Worm (Caenorhabditis elegans): ENCODE measurements around the gene bre-5.

DNA sequence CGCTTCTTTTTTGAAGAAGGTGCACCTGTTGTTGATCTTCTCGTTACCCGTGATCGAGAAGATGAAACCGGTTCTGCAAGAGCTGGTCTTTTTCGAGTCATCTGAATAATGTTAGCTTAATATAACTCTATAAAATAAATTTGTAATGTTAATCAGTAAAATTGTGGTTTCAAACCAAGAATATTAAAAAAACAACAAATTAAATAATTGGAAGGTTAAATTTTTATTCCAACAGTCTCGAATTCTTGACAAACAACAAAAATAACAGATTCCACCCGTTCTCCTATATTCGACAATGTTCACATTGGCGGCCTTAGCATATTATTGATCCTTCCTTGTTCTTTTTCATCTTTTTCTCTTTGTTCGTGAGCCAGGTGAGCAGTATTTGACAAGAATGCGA, 41.1 kb upstream of the bre-5 start, which contains the start of gene mig-32:
- no peak for TF ChIP-seq nhr-76 (tag; optimal IDR thresholded peaks at IDR 0.05)
- no peak for TF ChIP-seq lin-13 (tag; optimal IDR thresholded peaks at IDR 0.05)
- TF ChIP-seq elt-3 (tag; optimal IDR thresholded peaks at IDR 0.05) = no peak

All from whole organism, mixed stage, embryonic.